Fruit fly (Drosophila melanogaster) whole organism, pupa: ENCODE data around the gene siz.

Source experiments
- CG13204 ChIP-seq: fragments of 200-800 bp; sonication (Bioruptor generic); optimal IDR thresholded peaks from 2 replicates; lab custom pipeline; 2018; ENCODE audit warnings: missing biosample characterization, mild to moderate bottlenecking, missing genetic modification characterization, moderate library complexity
- CG17806 ChIP-seq: fragments of 200-800 bp; sonication (Bioruptor generic); optimal IDR thresholded peaks from 2 replicates; lab custom pipeline; 2018; ENCODE audit warnings: missing biosample characterization, mild to moderate bottlenecking, missing genetic modification characterization, moderate library complexity
- CG32121 ChIP-seq: fragments of 200-800 bp; sonication (Bioruptor generic); IDR thresholded peaks from 2 replicates; pipeline ENCODE4 v1.3.6; 2022; ENCODE audit warnings: missing biosample characterization, missing genetic modification characterization
- CG34367 ChIP-seq: fragments of 200-800 bp; sonication (Bioruptor generic); optimal IDR thresholded peaks from 2 replicates; lab custom pipeline; 2018; ENCODE audit warnings: missing biosample characterization, mild to moderate bottlenecking, missing genetic modification characterization
- CG9948 ChIP-seq: fragments of 200-800 bp; sonication (Bioruptor generic); optimal IDR thresholded peaks from 2 replicates; lab custom pipeline; 2018; ENCODE audit warnings: missing biosample characterization, mild to moderate bottlenecking, missing genetic modification characterization, moderate library complexity
- Pif1B ChIP-seq: fragments of 200-800 bp; sonication (Bioruptor generic); optimal IDR thresholded peaks from 3 replicates; lab custom pipeline; 2016; ENCODE audit warnings: missing biosample characterization, missing genetic modification characterization
- fd96Ca ChIP-seq: fragments of 200-800 bp; sonication (Bioruptor generic); IDR thresholded peaks from 3 replicates; pipeline ENCODE4 v1.3.6; 2022; ENCODE audit warnings: missing biosample characterization, missing genetic modification characterization
- gl ChIP-seq: fragments of 200-800 bp; sonication (Bioruptor generic); optimal IDR thresholded peaks from 2 replicates; lab custom pipeline; 2018; ENCODE audit warnings: missing biosample characterization, mild to moderate bottlenecking, missing genetic modification characterization

DNA sequence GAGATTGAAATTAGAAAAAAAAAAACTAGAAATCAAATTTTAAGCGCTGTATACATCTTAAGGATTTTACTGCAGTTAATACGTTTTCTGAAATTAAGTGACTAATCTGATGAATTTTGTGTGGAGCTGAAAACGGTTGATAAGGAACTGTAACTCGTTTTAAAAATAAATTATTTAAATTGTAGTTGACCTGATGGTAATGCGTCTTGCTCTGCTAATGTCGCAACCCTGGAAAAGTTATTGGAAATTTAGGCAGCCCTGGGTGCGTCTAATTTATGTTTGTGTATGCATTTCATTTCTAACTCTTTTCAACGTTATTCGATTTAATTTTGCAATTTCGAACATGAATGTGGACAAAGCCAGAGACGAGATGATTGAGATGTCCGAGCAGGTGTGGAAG lies 43.0 kb upstream of the siz start, which contains the start of gene CG12984:
- no peak for TF ChIP-seq fd96Ca (GFP tag; lab: Robert Waterston, UW)
- no peak for TF ChIP-seq Pif1B (GFP tag; lab: Kevin White, UChicago)
- no peak for TF ChIP-seq gl (tag; lab: Kevin White, UChicago)
- TF ChIP-seq CG9948, result no peak
- no peak for TF ChIP-seq CG34367 (tag; lab: Kevin White, UChicago)
- TF ChIP-seq CG17806, result no peak
- TF ChIP-seq CG13204, result no peak
- TF ChIP-seq CG32121 (GFP tag; lab: Robert Waterston, UW), result no peak
